Fruit fly (Drosophila melanogaster) whole organism, embryonic: ENCODE data around the gene Bet3.

Source experiments
- CG10654 ChIP-seq: fragments of 200-800 bp; sonication (Bioruptor generic); optimal IDR thresholded peaks from 2 replicates; lab custom pipeline; 2016; ENCODE audit warnings: missing biosample characterization, missing genetic modification characterization
- CG11085 ChIP-seq: fragments of 200-800 bp; sonication (Bioruptor generic); IDR thresholded peaks from 2 replicates; pipeline ENCODE4 v1.3.6; 2022; ENCODE audit warnings: missing biosample characterization, missing genetic modification characterization
- CG1529 ChIP-seq: fragments of 200-800 bp; sonication (Bioruptor generic); optimal IDR thresholded peaks from 3 replicates; lab custom pipeline; 2018; ENCODE audit warnings: missing biosample characterization, missing genetic modification characterization
- CG15514 ChIP-seq: fragments of 200-800 bp; sonication (Bioruptor generic); optimal IDR thresholded peaks from 3 replicates; lab custom pipeline; 2017; ENCODE audit warnings: missing biosample characterization, missing genetic modification characterization, mild to moderate bottlenecking, moderate library complexity, missing genetic modification reagents
- CG1647 ChIP-seq: fragments of 200-800 bp; sonication (Bioruptor generic); optimal IDR thresholded peaks from 3 replicates; lab custom pipeline; 2016; ENCODE audit warnings: missing biosample characterization, missing genetic modification characterization
- CG1832 ChIP-seq: fragments of 200-800 bp; sonication (Bioruptor generic); optimal IDR thresholded peaks from 2 replicates; lab custom pipeline; 2017; ENCODE audit warnings: missing biosample characterization, mild to moderate bottlenecking, missing genetic modification characterization, inconsistent platforms
- CG18476 ChIP-seq: fragments of 200-800 bp; sonication (Bioruptor generic); optimal IDR thresholded peaks from 2 replicates; lab custom pipeline; 2016; ENCODE audit warnings: missing biosample characterization, mild to moderate bottlenecking, missing genetic modification characterization
- CG30020 ChIP-seq: fragments of 200-800 bp; optimal IDR thresholded peaks from 2 replicates; lab custom pipeline; 2019; ENCODE audit warnings: missing biosample characterization, mild to moderate bottlenecking, missing genetic modification characterization, moderate library complexity
- CG3407 ChIP-seq: fragments of 200-800 bp; sonication (Bioruptor generic); optimal IDR thresholded peaks from 2 replicates; lab custom pipeline; 2018; ENCODE audit warnings: missing biosample characterization, mild to moderate bottlenecking, missing genetic modification characterization
- CG34376 ChIP-seq: fragments of 200-800 bp; sonication (Bioruptor generic); optimal IDR thresholded peaks from 2 replicates; lab custom pipeline; 2018; ENCODE audit warnings: missing biosample characterization, mild to moderate bottlenecking, missing genetic modification characterization
- CG34422 ChIP-seq: fragments of 200-800 bp; sonication (Bioruptor generic); IDR thresholded peaks from 3 replicates; pipeline ENCODE4 v1.3.6; 2022; ENCODE audit warnings: missing biosample characterization, missing genetic modification characterization
- CG3838 ChIP-seq: fragments of 200-800 bp; sonication (Bioruptor generic); optimal IDR thresholded peaks from 3 replicates; lab custom pipeline; 2016; ENCODE audit warnings: missing biosample characterization, missing genetic modification characterization
- CG3995 ChIP-seq: fragments of 200-800 bp; sonication (Bioruptor generic); optimal IDR thresholded peaks from 3 replicates; lab custom pipeline; 2016; ENCODE audit warnings: missing biosample characterization, missing genetic modification characterization
- CG4617 ChIP-seq: fragments of 200-800 bp; sonication (Bioruptor generic); optimal IDR thresholded peaks from 3 replicates; lab custom pipeline; 2016; ENCODE audit warnings: missing biosample characterization, missing genetic modification characterization, borderline replicate concordance
- CG6689 ChIP-seq: fragments of 200-800 bp; sonication (Bioruptor generic); IDR thresholded peaks from 2 replicates; pipeline ENCODE4 v1.3.6; 2022; ENCODE audit warnings: missing biosample characterization, missing genetic modification characterization
- CG8089 ChIP-seq: fragments of 200-800 bp; sonication (Bioruptor generic); optimal IDR thresholded peaks from 3 replicates; lab custom pipeline; 2016; ENCODE audit warnings: missing biosample characterization, missing genetic modification characterization
- CG9727 ChIP-seq: fragments of 200-800 bp; sonication (Bioruptor generic); optimal IDR thresholded peaks from 3 replicates; lab custom pipeline; 2017; ENCODE audit warnings: missing biosample characterization, mild to moderate bottlenecking, missing genetic modification characterization
- Dref ChIP-seq: fragments of 200-800 bp; sonication (Bioruptor generic); IDR thresholded peaks from 2 replicates; pipeline ENCODE4 v1.3.6; 2022; ENCODE audit warnings: missing biosample characterization, missing genetic modification characterization
- Eip74EF ChIP-seq, 2 experiments: fragments of 200-800 bp in 1 of 2; fragments of >200 bp in 1 of 2; sonication (Bioruptor generic) in 1 of 2; optimal IDR thresholded peaks; 2 replicates each; lab custom pipeline; 2017 to 2019; ENCODE audit warnings: missing biosample characterization in 2 of 2, missing genetic modification characterization in 2 of 2, mild to moderate bottlenecking in 1 of 2, moderate library complexity in 1 of 2
- Fer3 ChIP-seq: fragments of 200-800 bp; sonication (Bioruptor generic); optimal IDR thresholded peaks from 2 replicates; lab custom pipeline; 2018; ENCODE audit warnings: missing biosample characterization, mild to moderate bottlenecking, missing genetic modification characterization, moderate library complexity
- H2.0 ChIP-seq: fragments of 200-800 bp; sonication (Bioruptor generic); IDR thresholded peaks from 2 replicates; pipeline ENCODE4 v1.3.6; 2022; ENCODE audit warnings: missing biosample characterization, missing genetic modification characterization
- Jarid2 ChIP-seq: fragments of 200-800 bp; sonication (Bioruptor generic); optimal IDR thresholded peaks from 3 replicates; lab custom pipeline; 2017; ENCODE audit warnings: mild to moderate bottlenecking, missing biosample characterization, missing genetic modification reagents, missing genetic modification characterization
- Kr ChIP-seq: fragments of 200-800 bp; sonication (Bioruptor generic); optimal IDR thresholded peaks from 2 replicates; lab custom pipeline; 2017; ENCODE audit warnings: missing biosample characterization, mild to moderate bottlenecking, missing genetic modification characterization
- Myb ChIP-seq: fragments of 200-800 bp; sonication (Bioruptor generic); optimal IDR thresholded peaks from 2 replicates; lab custom pipeline; 2016; ENCODE audit warnings: missing biosample characterization, missing genetic modification characterization
- NC2α ChIP-seq: fragments of 200-800 bp; sonication (Bioruptor generic); optimal IDR thresholded peaks from 2 replicates; lab custom pipeline; 2016; ENCODE audit warnings: missing biosample characterization, missing genetic modification characterization
- Poxn ChIP-seq: fragments of 200-800 bp; sonication (Bioruptor generic); IDR thresholded peaks from 2 replicates; pipeline ENCODE4 v1.3.6; 2022; ENCODE audit warnings: missing biosample characterization, missing genetic modification characterization
- Scr ChIP-seq: fragments of 200-800 bp; sonication (Bioruptor generic); IDR thresholded peaks from 2 replicates; pipeline ENCODE4 v1.3.6; 2022; ENCODE audit warnings: missing biosample characterization, missing genetic modification characterization; ENCODE audit not compliant: partially characterized antibody
- ab ChIP-seq: fragments of 200-800 bp; sonication (Bioruptor generic); optimal IDR thresholded peaks from 2 replicates; lab custom pipeline; 2016; ENCODE audit warnings: missing biosample characterization, missing genetic modification characterization
- aop ChIP-seq: fragments of 200-800 bp; sonication (Bioruptor generic); IDR thresholded peaks from 2 replicates; pipeline ENCODE4 v1.3.6; 2022; ENCODE audit warnings: missing biosample characterization, missing genetic modification characterization
- btn ChIP-seq: fragments of 200-800 bp; sonication (Bioruptor generic); optimal IDR thresholded peaks from 2 replicates; lab custom pipeline; 2016; ENCODE audit warnings: missing biosample characterization, missing genetic modification characterization
- cad ChIP-seq: fragments of >200 bp; optimal IDR thresholded peaks from 2 replicates; lab custom pipeline; 2017; ENCODE audit warnings: missing biosample characterization, missing genetic modification characterization
- chif ChIP-seq, 2 experiments: fragments of 200-800 bp; sonication (Bioruptor generic); optimal IDR thresholded peaks; 3 replicates each; lab custom pipeline; 2016; ENCODE audit warnings: missing biosample characterization in 2 of 2, missing genetic modification characterization in 2 of 2
- ci ChIP-seq: fragments of 200-800 bp; sonication (Bioruptor generic); IDR thresholded peaks from 3 replicates; pipeline ENCODE4 v1.3.6; 2022; ENCODE audit warnings: missing biosample characterization, missing genetic modification characterization
- dpn ChIP-seq, 2 experiments: fragments of 200-800 bp; sonication (Bioruptor generic); optimal IDR thresholded peaks; 3 replicates each; lab custom pipeline; 2016; ENCODE audit warnings: missing biosample characterization in 2 of 2, missing genetic modification characterization in 2 of 2
- gce ChIP-seq: fragments of 200-800 bp; sonication (Bioruptor generic); IDR thresholded peaks from 3 replicates; pipeline ENCODE4 v1.3.6; 2022; ENCODE audit warnings: missing biosample characterization, missing genetic modification characterization
- gcm2 ChIP-seq: fragments of 200-800 bp; sonication (Bioruptor generic); optimal IDR thresholded peaks from 2 replicates; lab custom pipeline; 2016; ENCODE audit warnings: missing biosample characterization, missing genetic modification characterization
- hb ChIP-seq: fragments of 200-800 bp; sonication (Bioruptor generic); IDR thresholded peaks from 3 replicates; pipeline ENCODE4 v1.3.6; 2022; ENCODE audit warnings: missing biosample characterization, missing genetic modification characterization; ENCODE audit not compliant: partially characterized antibody
- lmd ChIP-seq: fragments of 200-800 bp; sonication (Bioruptor generic); IDR thresholded peaks from 2 replicates; pipeline ENCODE4 v1.3.6; 2022; ENCODE audit warnings: missing biosample characterization, missing genetic modification characterization
- mld ChIP-seq: fragments of 200-800 bp; sonication (Bioruptor generic); IDR thresholded peaks from 3 replicates; pipeline ENCODE4 v1.3.6; 2022; ENCODE audit warnings: missing biosample characterization, missing genetic modification characterization; ENCODE audit not compliant: partially characterized antibody
- onecut ChIP-seq: fragments of 200-800 bp; sonication (Bioruptor generic); IDR thresholded peaks from 2 replicates; pipeline ENCODE4 v1.3.6; 2022; ENCODE audit warnings: missing biosample characterization, missing genetic modification characterization
- pho ChIP-seq: fragments of 200-800 bp; sonication (Bioruptor generic); optimal IDR thresholded peaks from 2 replicates; lab custom pipeline; 2016; ENCODE audit warnings: missing biosample characterization, missing genetic modification characterization
- pum ChIP-seq: fragments of 200-800 bp; sonication (Bioruptor generic); optimal IDR thresholded peaks from 2 replicates; lab custom pipeline; 2016; ENCODE audit warnings: missing biosample characterization, missing genetic modification characterization
- sc ChIP-seq, 3 experiments: fragments of >200 bp in 2 of 3; fragments of 200-800 bp in 1 of 3; sonication (Bioruptor generic) in 1 of 3; optimal IDR thresholded peaks; 2 replicates in 2 of 3; 3 replicates in 1 of 3; lab custom pipeline; 2017; ENCODE audit warnings: mild to moderate bottlenecking in 1 of 3, missing biosample characterization in 1 of 3, missing genetic modification characterization in 1 of 3, missing genetic modification reagents in 1 of 3
- slp2 ChIP-seq: fragments of 200-800 bp; sonication (Bioruptor generic); optimal IDR thresholded peaks from 2 replicates; lab custom pipeline; 2016; ENCODE audit warnings: missing biosample characterization, missing genetic modification characterization
- sna ChIP-seq: fragments of 200-800 bp; sonication (Bioruptor generic); IDR thresholded peaks from 2 replicates; pipeline ENCODE4 v1.3.6; 2022; ENCODE audit warnings: missing biosample characterization, missing genetic modification characterization; ENCODE audit not compliant: partially characterized antibody
- tap ChIP-seq: fragments of 200-800 bp; optimal IDR thresholded peaks from 3 replicates; lab custom pipeline; 2019; ENCODE audit warnings: missing biosample characterization, mild to moderate bottlenecking, missing genetic modification characterization, moderate library complexity
- tll ChIP-seq, 2 experiments: fragments of 200-800 bp in 1 of 2; fragments of >200 bp in 1 of 2; sonication (Bioruptor generic) in 1 of 2; optimal IDR thresholded peaks; 2 replicates each; lab custom pipeline; 2017 to 2019; ENCODE audit warnings: missing biosample characterization in 2 of 2, missing genetic modification characterization in 2 of 2, mild to moderate bottlenecking in 1 of 2, moderate library complexity in 1 of 2
- tna ChIP-seq: fragments of 200-800 bp; sonication (Bioruptor generic); IDR thresholded peaks from 2 replicates; pipeline ENCODE4 v1.3.6; 2022; ENCODE audit warnings: missing biosample characterization, missing genetic modification characterization; ENCODE audit not compliant: partially characterized antibody
- yki ChIP-seq: fragments of >200 bp; optimal IDR thresholded peaks from 3 replicates; lab custom pipeline; 2018
- zfh1 ChIP-seq: fragments of 200-800 bp; sonication (Bioruptor generic); IDR thresholded peaks from 3 replicates; pipeline ENCODE4 v1.3.6; 2022; ENCODE audit warnings: missing biosample characterization, missing genetic modification characterization
- zfh2 ChIP-seq: fragments of 200-800 bp; sonication (Bioruptor generic); optimal IDR thresholded peaks from 2 replicates; lab custom pipeline; 2016; ENCODE audit warnings: missing biosample characterization, missing genetic modification characterization

The Bet3 gene

dm6 chr3L:9435315-9435714, 6.8 kb downstream of the Bet3 start, which contains the start of gene CG42526 (continued):
- TF ChIP-seq CG15514 (GFP tag; lab: Kevin White, UChicago) = peak; percentile 82
- no peak for TF ChIP-seq yki
- no peak for TF ChIP-seq CG18476
- TF ChIP-seq Myb (GFP tag; lab: Kevin White, UChicago) = peak; percentile 43
- peak; percentile 57 for TF ChIP-seq Scr (GFP tag; lab: Robert Waterston, UW)
- no peak for TF ChIP-seq pum
- no peak for TF ChIP-seq Eip74EF (GFP tag; optimal IDR thresholded peaks at IDR 0.05; lab: Kevin White, UChicago)
- TF ChIP-seq CG34422 (GFP tag; lab: Robert Waterston, UW) = no peak; the same call in 2 of the 3 replicates
- no peak for TF ChIP-seq sc (optimal IDR thresholded peaks at IDR 0.05; lab: Kevin White, UChicago)
- TF ChIP-seq sc (GFP tag; optimal IDR thresholded peaks at IDR 0.05; lab: Kevin White, UChicago) = no peak
- no peak for TF ChIP-seq Kr (GFP tag; lab: Kevin White, UChicago)
- no peak; the same call in 1 of the 2 replicates for TF ChIP-seq CG6689 (GFP tag; lab: Robert Waterston, UW)
- TF ChIP-seq Poxn (GFP tag; lab: Robert Waterston, UW) = no peak
- peak; percentile 9 for TF ChIP-seq CG4617
- TF ChIP-seq CG10654 (GFP tag; lab: Kevin White, UChicago) = no peak
- TF ChIP-seq dpn (GFP tag; optimal IDR thresholded peaks at IDR 0.05; lab: Kevin White, UChicago) = peak in 1 of 2 experiments; percentile 58
- TF ChIP-seq CG11085 (GFP tag; lab: Robert Waterston, UW) = no peak
- peak; percentile 7 for TF ChIP-seq CG1647 (GFP tag; lab: Kevin White, UChicago)
- TF ChIP-seq Dref (GFP tag; lab: Robert Waterston, UW) = peak; percentile 44
- no peak for TF ChIP-seq cad (GFP tag; lab: Kevin White, UChicago)
- peak; percentile 56 for TF ChIP-seq pho
- TF ChIP-seq CG3838 (GFP tag; lab: Kevin White, UChicago) = no peak
- TF ChIP-seq Fer3 (tag; lab: Kevin White, UChicago) = no peak
- no peak for TF ChIP-seq CG3407 (GFP tag; lab: Kevin White, UChicago)
- TF ChIP-seq gce (GFP tag; lab: Robert Waterston, UW) = no peak
- no peak for TF ChIP-seq tna
- TF ChIP-seq Jarid2 (GFP tag; lab: Kevin White, UChicago) = no peak
- TF ChIP-seq gcm2 = no peak
- TF ChIP-seq CG1832 (GFP tag; lab: Kevin White, UChicago) = no peak
- no peak for TF ChIP-seq tap (tag; lab: Kevin White, UChicago)
- no peak for TF ChIP-seq tll (GFP tag; optimal IDR thresholded peaks at IDR 0.05; lab: Kevin White, UChicago)
- TF ChIP-seq aop (GFP tag; lab: Robert Waterston, UW) = no peak
- no peak for TF ChIP-seq lmd (GFP tag; lab: Robert Waterston, UW)
- TF ChIP-seq ci (GFP tag; lab: Robert Waterston, UW) = peak; percentile 70
- TF ChIP-seq CG34376 (GFP tag; lab: Kevin White, UChicago) = peak; percentile 10
- no peak for TF ChIP-seq NC2α
- peak in 1 of 2 experiments; percentile 39 for TF ChIP-seq chif (GFP tag; optimal IDR thresholded peaks at IDR 0.05; lab: Kevin White, UChicago)
- TF ChIP-seq CG30020 (tag; lab: Kevin White, UChicago) = no peak
- no peak for TF ChIP-seq slp2 (GFP tag; lab: Kevin White, UChicago)
- TF ChIP-seq CG8089 (GFP tag; lab: Kevin White, UChicago) = no peak
- TF ChIP-seq zfh2 (GFP tag; lab: Kevin White, UChicago) = peak; percentile 63
- peak; percentile 17 for TF ChIP-seq CG9727 (GFP tag; lab: Kevin White, UChicago)
- TF ChIP-seq H2.0 (GFP tag; lab: Robert Waterston, UW) = peak; percentile 66
- TF ChIP-seq onecut (GFP tag; lab: Robert Waterston, UW) = no peak
- TF ChIP-seq sna (GFP tag; lab: Robert Waterston, UW) = peak; percentile 43; the same call in 1 of the 2 replicates
- no peak for TF ChIP-seq ab (GFP tag; lab: Kevin White, UChicago)
- TF ChIP-seq mld = no peak
- 0 out of 3 replicates have a peak, but pooled peaks have one; percentile 16 for TF ChIP-seq zfh1
- TF ChIP-seq hb (GFP tag; lab: Robert Waterston, UW) = 0 out of 3 replicates have a peak, but pooled peaks have one; percentile 31
- no peak for TF ChIP-seq btn (GFP tag; lab: Kevin White, UChicago)
- TF ChIP-seq CG3995 (GFP tag; lab: Kevin White, UChicago) = peak; percentile 21
- no peak for TF ChIP-seq CG1529 (GFP tag; lab: Kevin White, UChicago)
